Worm (Caenorhabditis elegans) whole organism, early embryonic: Measurements from ENCODE around the gene F52H3.11.
"Not testable (repeated sequence)": the region's sequence is repeated elsewhere in the genome, so short reads cannot be mapped to it uniquely, and the experiment has no call there.

Experiments used
- aly-1 ChIP-seq: sonication (generic microtip); optimal IDR thresholded peaks from 2 replicates; lab custom pipeline; 2016; ENCODE audit warnings: missing genetic modification characterization, missing compliant biosample characterization
- ama-1 ChIP-seq: fragments of 150-350 bp; optimal IDR thresholded peaks from 2 replicates; lab custom pipeline; 2014
- ceh-36 ChIP-seq: sonication (generic microtip); optimal IDR thresholded peaks from 2 replicates; lab custom pipeline; 2016; ENCODE audit warnings: missing genetic modification characterization, inconsistent platforms, missing compliant biosample characterization
- flt-1 ChIP-seq: fragments of 200-800 bp; sonication (Bioruptor generic); IDR thresholded peaks from 2 replicates; pipeline ENCODE4 v1.3.6; 2022; ENCODE audit warnings: missing genetic modification characterization, missing compliant biosample characterization
- hmbx-1 ChIP-seq: sonication (generic microtip); optimal IDR thresholded peaks from 2 replicates; lab custom pipeline; 2016; ENCODE audit warnings: mild to moderate bottlenecking, missing genetic modification characterization, missing compliant biosample characterization
- hmg-4 ChIP-seq: fragments of 200-800 bp; sonication (Bioruptor generic); optimal IDR thresholded peaks from 2 replicates; lab custom pipeline; 2018; ENCODE audit warnings: mild to moderate bottlenecking, missing genetic modification characterization, missing compliant biosample characterization
- hnd-1 ChIP-seq: sonication (generic microtip); optimal IDR thresholded peaks from 2 replicates; lab custom pipeline; 2016; ENCODE audit warnings: missing genetic modification characterization, missing compliant biosample characterization
- pes-1 ChIP-seq: fragments of 200-800 bp; sonication (Bioruptor generic); IDR thresholded peaks from 2 replicates; pipeline ENCODE4 v1.3.6; 2022; ENCODE audit warnings: missing genetic modification reagents, missing genetic modification characterization, missing compliant biosample characterization
- scrt-1 ChIP-seq: fragments of 200-800 bp; sonication (Bioruptor generic); IDR thresholded peaks from 2 replicates; pipeline ENCODE4 v1.3.6; 2022; ENCODE audit warnings: missing genetic modification characterization, missing compliant biosample characterization
- tbx-37 ChIP-seq: fragments of 200-800 bp; sonication (Bioruptor generic); conservative IDR thresholded peaks from 2 replicates; pipeline ENCODE4 v1.3.6; 2022; ENCODE audit warnings: missing genetic modification reagents, missing genetic modification characterization, missing compliant biosample characterization
- tra-4 ChIP-seq: sonication (generic microtip); optimal IDR thresholded peaks from 2 replicates; lab custom pipeline; 2017; ENCODE audit warnings: missing genetic modification characterization, missing compliant biosample characterization

DNA sequence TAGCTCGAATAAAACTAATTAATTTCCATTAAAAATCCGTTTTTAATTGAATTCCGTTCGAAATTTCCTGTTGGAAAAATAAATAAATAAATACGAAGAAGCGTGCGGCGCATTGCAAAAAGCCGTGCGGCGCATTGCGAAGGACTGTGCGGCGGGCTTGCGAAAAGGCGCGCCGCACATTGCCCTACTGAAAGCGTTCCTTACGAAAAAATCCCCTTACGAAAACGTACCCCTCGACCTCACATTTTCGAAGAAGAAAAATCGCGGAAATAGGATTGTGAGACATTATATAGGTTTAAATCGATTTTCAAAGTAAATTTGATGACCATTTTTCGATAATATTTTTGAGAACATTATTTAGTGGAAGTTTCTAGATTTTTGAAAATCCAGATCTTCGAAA, 10.2 kb downstream of the F52H3.11 start:
- not testable (repeated sequence) for TF ChIP-seq ama-1; hnd-1; ceh-36 (tag; lab: Kevin White, UChicago); flt-1 (GFP tag; lab: Robert Waterston, UW); hmg-4; tra-4 (tag; lab: Kevin White, UChicago); hmbx-1 (tag; lab: Kevin White, UChicago); aly-1 (tag; lab: Kevin White, UChicago)
- TF ChIP-seq pes-1 (peak; percentile 81), tbx-37 (GFP tag; lab: Robert Waterston, UW) (peak; percentile 49; the same call in 1 of the 2 replicates), scrt-1 (GFP tag; lab: Robert Waterston, UW) (peak; percentile 66; the same call in 1 of the 2 replicates)
